Fruit fly (Drosophila melanogaster) whole organism, adult: Measurements from ENCODE around the gene Oseg4.
A peak's percentile ranks its signal among the peaks of the same experiment; 100 is the strongest.

Experiments
- CG11617 ChIP-seq: fragments of 200-800 bp; sonication (Bioruptor generic); optimal IDR thresholded peaks from 2 replicates; lab custom pipeline; 2017; ENCODE audit warnings: mild to moderate bottlenecking, missing biosample characterization, missing genetic modification reagents, missing genetic modification characterization
- CG12768 ChIP-seq: fragments of 200-800 bp; sonication (Bioruptor generic); optimal IDR thresholded peaks from 2 replicates; lab custom pipeline; 2017; ENCODE audit warnings: missing biosample characterization, missing genetic modification characterization, mild to moderate bottlenecking, moderate library complexity, missing genetic modification reagents
- CG14711 ChIP-seq: fragments of 200-800 bp; sonication (Bioruptor generic); optimal IDR thresholded peaks from 2 replicates; lab custom pipeline; 2018; ENCODE audit warnings: missing biosample characterization, mild to moderate bottlenecking, missing genetic modification characterization, moderate library complexity
- CG1620 ChIP-seq: fragments of 200-800 bp; sonication (Bioruptor generic); optimal IDR thresholded peaks from 2 replicates; lab custom pipeline; 2016; ENCODE audit warnings: missing biosample characterization, missing genetic modification characterization
- CG33017 ChIP-seq: fragments of 200-800 bp; sonication (Bioruptor generic); optimal IDR thresholded peaks from 2 replicates; lab custom pipeline; 2018; ENCODE audit warnings: missing biosample characterization, mild to moderate bottlenecking, missing genetic modification characterization, moderate library complexity
- CG5204 ChIP-seq: fragments of 200-800 bp; sonication (Bioruptor generic); optimal IDR thresholded peaks from 2 replicates; lab custom pipeline; 2016; ENCODE audit warnings: missing biosample characterization, missing genetic modification characterization
- CG7045 ChIP-seq: fragments of 200-800 bp; sonication (Bioruptor generic); optimal IDR thresholded peaks from 2 replicates; lab custom pipeline; 2017; ENCODE audit warnings: missing biosample characterization, mild to moderate bottlenecking, missing genetic modification characterization
- CG7101 ChIP-seq: fragments of 200-800 bp; sonication (Bioruptor generic); optimal IDR thresholded peaks from 2 replicates; lab custom pipeline; 2018; ENCODE audit warnings: missing biosample characterization, mild to moderate bottlenecking, missing genetic modification characterization, moderate library complexity
- Clk ChIP-seq: fragments of 200-800 bp; sonication (Bioruptor generic); optimal IDR thresholded peaks from 2 replicates; lab custom pipeline; 2017; ENCODE audit warnings: missing biosample characterization, missing genetic modification characterization
- Crg-1 ChIP-seq: fragments of 200-800 bp; sonication (Bioruptor generic); optimal IDR thresholded peaks from 2 replicates; lab custom pipeline; 2016; ENCODE audit warnings: missing biosample characterization, missing genetic modification characterization
- Hr96 ChIP-seq: fragments of 200-800 bp; sonication (Bioruptor generic); optimal IDR thresholded peaks from 2 replicates; lab custom pipeline; 2016; ENCODE audit warnings: missing biosample characterization, missing genetic modification characterization
- Mnt ChIP-seq: fragments of 200-800 bp; sonication (Bioruptor generic); optimal IDR thresholded peaks from 2 replicates; lab custom pipeline; 2016; ENCODE audit warnings: missing biosample characterization, mild to moderate bottlenecking, missing genetic modification characterization
- bab1 ChIP-seq: fragments of 200-800 bp; sonication (Bioruptor generic); optimal IDR thresholded peaks from 3 replicates; lab custom pipeline; 2019; ENCODE audit warnings: missing biosample characterization, mild to moderate bottlenecking, missing genetic modification characterization, moderate library complexity
- cic ChIP-seq: fragments of 200-800 bp; sonication (Bioruptor generic); optimal IDR thresholded peaks from 2 replicates; lab custom pipeline; 2017; ENCODE audit warnings: missing biosample characterization, mild to moderate bottlenecking, missing genetic modification characterization, moderate library complexity
- cnc ChIP-seq, 2 experiments: fragments of >200 bp; optimal IDR thresholded peaks; 2 replicates each; lab custom pipeline; 2017
- ovo ChIP-seq: fragments of 200-800 bp; sonication (Bioruptor generic); optimal IDR thresholded peaks from 2 replicates; lab custom pipeline; 2016; ENCODE audit warnings: missing biosample characterization, missing genetic modification characterization
- pad ChIP-seq: fragments of 200-800 bp; sonication (Bioruptor generic); optimal IDR thresholded peaks from 3 replicates; lab custom pipeline; 2017; ENCODE audit warnings: missing biosample characterization, missing genetic modification characterization, mild to moderate bottlenecking, moderate library complexity, missing genetic modification reagents
- tj ChIP-seq: fragments of 200-800 bp; sonication (Bioruptor generic); optimal IDR thresholded peaks from 3 replicates; lab custom pipeline; 2017; ENCODE audit warnings: missing biosample characterization, mild to moderate bottlenecking, missing genetic modification characterization, moderate library complexity
- toe ChIP-seq: fragments of 200-800 bp; sonication (Bioruptor generic); optimal IDR thresholded peaks from 2 replicates; lab custom pipeline; 2016; ENCODE audit warnings: missing biosample characterization, missing genetic modification characterization

The Oseg4 gene

DNA sequence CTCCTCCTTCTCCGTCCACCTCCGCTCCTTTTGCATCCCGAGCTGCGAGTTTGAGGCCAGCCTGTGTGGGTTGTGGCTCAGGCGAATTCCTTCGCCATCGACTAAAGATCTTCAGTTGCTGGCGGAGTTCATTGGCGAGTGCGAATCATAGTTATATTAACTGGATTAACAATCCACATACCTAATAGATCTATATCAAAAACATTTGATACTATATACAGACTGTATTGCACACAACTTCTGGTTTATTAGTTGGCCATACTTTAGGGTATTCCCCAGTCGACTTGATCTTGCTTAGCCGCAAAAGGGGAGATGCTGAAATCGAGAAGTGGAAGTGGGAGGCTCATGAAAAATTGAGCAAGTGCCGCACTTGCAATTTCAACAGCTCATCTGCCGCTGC, 42.7 kb downstream of the Oseg4 start:
- no peak for TF ChIP-seq Hr96 (GFP tag; lab: Kevin White, UChicago)
- no peak for TF ChIP-seq CG7101 (tag; lab: Kevin White, UChicago)
- TF ChIP-seq CG11617 (GFP tag; lab: Kevin White, UChicago), result no peak
- no peak for TF ChIP-seq bab1 (GFP tag; lab: Kevin White, UChicago)
- no peak for TF ChIP-seq Mnt (GFP tag; lab: Kevin White, UChicago)
- no peak for TF ChIP-seq CG7045 (GFP tag; lab: Kevin White, UChicago)
- no peak for TF ChIP-seq cic (GFP tag; lab: Kevin White, UChicago)
- TF ChIP-seq pad (GFP tag; lab: Kevin White, UChicago), result no peak
- TF ChIP-seq CG33017 (tag; lab: Kevin White, UChicago), result no peak
- TF ChIP-seq Crg-1 (GFP tag; lab: Kevin White, UChicago), result no peak

DNA sequence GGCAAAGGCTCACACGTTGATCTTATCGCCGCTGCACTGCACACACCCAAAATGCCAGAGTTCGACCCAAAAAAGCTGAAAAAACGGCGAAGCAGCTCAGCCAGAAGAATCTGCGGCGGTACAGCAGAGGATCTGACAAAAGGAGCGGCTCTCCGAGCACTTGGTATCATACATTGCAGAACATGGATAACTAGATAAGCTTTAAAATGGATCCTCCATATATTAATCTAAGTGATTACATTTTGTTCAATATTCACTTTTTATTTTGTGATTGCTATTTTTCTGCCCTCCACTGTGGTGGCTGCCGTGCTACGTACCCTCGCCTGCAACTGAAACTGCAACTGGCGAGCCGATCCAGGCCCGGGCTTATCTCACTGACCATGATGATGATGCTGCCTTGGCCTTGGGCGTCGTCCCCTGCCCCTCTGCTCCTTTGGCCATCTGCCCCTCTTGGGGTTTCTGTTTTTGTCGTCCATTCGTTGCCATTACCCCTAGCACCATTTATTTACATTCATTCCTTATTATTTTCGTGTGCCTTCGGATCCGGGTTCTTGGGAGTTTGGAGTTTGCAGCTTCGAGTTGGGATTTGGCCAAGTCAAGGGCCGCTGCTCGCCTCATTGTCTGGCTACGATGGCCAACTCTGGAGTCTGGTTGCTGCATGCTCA, 43.3 kb downstream of the Oseg4 start:
- TF ChIP-seq Crg-1 (GFP tag; lab: Kevin White, UChicago), result no peak
- TF ChIP-seq CG33017 (tag; lab: Kevin White, UChicago), result no peak
- TF ChIP-seq tj (GFP tag; lab: Kevin White, UChicago), result no peak
- TF ChIP-seq CG5204 (GFP tag; lab: Kevin White, UChicago), result no peak
- no peak for TF ChIP-seq CG7045 (GFP tag; lab: Kevin White, UChicago)
- no peak for TF ChIP-seq cnc (optimal IDR thresholded peaks at IDR 0.05; lab: Kevin White, UChicago)
- TF ChIP-seq cic (GFP tag; lab: Kevin White, UChicago), result no peak
- no peak for TF ChIP-seq Hr96 (GFP tag; lab: Kevin White, UChicago)
- no peak for TF ChIP-seq CG14711 (tag; lab: Kevin White, UChicago)
- no peak for TF ChIP-seq Clk (GFP tag; lab: Kevin White, UChicago)
- no peak for TF ChIP-seq ovo
- no peak for TF ChIP-seq CG7101 (tag; lab: Kevin White, UChicago)
- TF ChIP-seq toe (GFP tag; lab: Kevin White, UChicago), result no peak
- TF ChIP-seq CG12768 (GFP tag; lab: Kevin White, UChicago), result no peak
- no peak for TF ChIP-seq CG1620
- no peak for TF ChIP-seq Mnt (GFP tag; lab: Kevin White, UChicago)
- no peak for TF ChIP-seq CG11617 (GFP tag; lab: Kevin White, UChicago)
- TF ChIP-seq pad (GFP tag; lab: Kevin White, UChicago), result no peak

DNA sequence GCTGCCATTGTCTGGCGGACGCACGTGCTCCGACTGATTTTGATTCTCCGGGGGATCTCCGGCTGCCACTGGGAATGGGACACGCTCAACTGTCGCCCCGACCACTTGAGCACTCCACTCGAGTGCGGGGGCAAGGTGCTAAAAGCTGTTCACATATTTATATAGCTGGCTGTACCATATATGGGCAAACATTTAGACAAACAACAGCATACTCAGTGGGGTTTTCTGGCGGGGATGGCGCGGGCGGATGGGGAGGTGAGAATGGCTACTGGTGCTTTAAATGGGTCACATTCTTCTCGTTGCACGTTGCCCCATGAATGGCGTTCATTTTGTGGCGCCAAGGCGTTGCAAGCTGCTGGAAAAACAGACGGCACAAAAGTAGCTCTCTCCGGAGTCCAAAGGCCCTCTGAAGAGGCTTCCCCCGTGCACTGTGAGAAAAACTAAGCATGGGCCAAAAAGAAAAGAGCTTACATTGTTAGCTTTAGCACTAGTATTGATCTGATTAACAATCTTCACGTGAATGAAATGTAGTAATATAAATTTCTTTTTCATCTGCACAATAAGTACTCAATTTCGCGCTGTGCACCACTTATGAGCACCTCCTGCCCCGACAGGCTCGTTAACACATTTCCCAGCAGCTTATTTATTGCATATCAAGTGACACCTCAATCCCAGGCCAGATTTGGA, 44.7 kb downstream of the Oseg4 start:
- TF ChIP-seq CG11617 (GFP tag; lab: Kevin White, UChicago), result no peak
- no peak for TF ChIP-seq Mnt (GFP tag; lab: Kevin White, UChicago)
- no peak for TF ChIP-seq cic (GFP tag; lab: Kevin White, UChicago)
- no peak for TF ChIP-seq toe (GFP tag; lab: Kevin White, UChicago)
- no peak for TF ChIP-seq CG12768 (GFP tag; lab: Kevin White, UChicago)
- TF ChIP-seq ovo, result no peak
- TF ChIP-seq tj (GFP tag; lab: Kevin White, UChicago), result no peak
- TF ChIP-seq CG7045 (GFP tag; lab: Kevin White, UChicago), result no peak

DNA sequence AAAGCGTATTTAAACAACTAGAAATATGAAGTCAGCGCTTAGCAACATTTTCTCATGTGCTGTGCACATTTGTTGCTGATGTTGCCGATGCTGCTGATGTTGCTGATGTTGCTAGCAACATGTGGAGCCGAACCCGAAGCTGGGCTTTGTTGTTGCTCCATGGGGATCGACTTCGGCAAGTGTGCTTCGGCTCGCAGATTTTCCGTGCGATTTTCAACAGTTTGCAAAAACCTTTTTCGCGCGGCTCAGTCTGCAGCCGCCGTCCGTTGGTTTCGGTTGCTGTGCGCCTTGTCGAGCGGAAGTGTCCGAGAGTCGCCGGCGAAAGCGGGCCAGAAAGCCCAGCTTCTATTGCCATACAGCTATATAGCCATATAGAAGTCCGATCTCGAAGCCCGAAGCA, 47.0 kb downstream of the Oseg4 start:
- TF ChIP-seq Crg-1 (GFP tag; lab: Kevin White, UChicago), result no peak
- no peak for TF ChIP-seq toe (GFP tag; lab: Kevin White, UChicago)
- TF ChIP-seq Hr96 (GFP tag; lab: Kevin White, UChicago), result no peak
- TF ChIP-seq tj (GFP tag; lab: Kevin White, UChicago), result peak; percentile 40

DNA sequence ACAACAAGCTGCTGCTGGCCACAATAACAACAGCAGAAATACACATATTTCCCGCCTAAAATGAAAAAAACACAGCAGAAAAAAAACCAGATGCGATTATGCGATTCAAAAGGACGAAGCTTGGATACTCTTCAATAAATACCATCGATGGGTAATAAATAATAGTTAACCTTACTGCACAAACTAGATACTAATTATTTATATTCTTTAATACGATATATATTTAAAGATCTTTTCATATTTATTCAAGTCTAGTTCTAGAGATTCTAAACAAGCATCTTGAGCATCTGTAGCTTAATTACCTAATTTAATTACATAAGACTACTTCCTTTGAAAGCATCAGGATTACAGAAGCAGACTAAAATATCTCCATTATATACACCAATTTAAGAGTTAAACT, 47.4 kb downstream of the Oseg4 start:
- TF ChIP-seq Hr96 (GFP tag; lab: Kevin White, UChicago) (no peak), toe (GFP tag; lab: Kevin White, UChicago) (no peak), CG11617 (GFP tag; lab: Kevin White, UChicago) (no peak)

DNA sequence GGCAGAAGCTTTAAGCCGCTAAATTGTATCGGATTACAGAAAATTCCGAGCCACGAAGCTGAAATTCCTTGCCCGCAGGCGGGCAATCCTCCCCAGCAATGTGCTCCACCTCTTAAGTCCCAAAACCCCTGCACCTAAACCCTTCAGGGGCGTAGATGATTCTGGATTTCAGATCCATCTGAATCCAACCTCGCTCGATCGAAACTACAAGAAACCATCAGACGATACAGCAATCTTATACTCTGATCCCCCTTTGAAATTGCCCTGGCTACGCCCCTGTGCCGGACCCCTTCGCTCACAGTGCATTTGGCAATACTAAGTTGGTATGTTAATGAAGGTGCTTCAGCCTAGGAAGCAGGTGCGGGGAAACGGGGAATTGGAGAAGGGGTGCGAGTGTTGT, 52.5 kb downstream of the Oseg4 start:
- TF ChIP-seq Hr96 (GFP tag; lab: Kevin White, UChicago) (no peak), toe (GFP tag; lab: Kevin White, UChicago) (no peak), bab1 (GFP tag; lab: Kevin White, UChicago) (no peak), CG1620 (no peak), CG5204 (GFP tag; lab: Kevin White, UChicago) (no peak), CG11617 (GFP tag; lab: Kevin White, UChicago) (no peak), Clk (GFP tag; lab: Kevin White, UChicago) (no peak), tj (GFP tag; lab: Kevin White, UChicago) (no peak), CG7045 (GFP tag; lab: Kevin White, UChicago) (no peak), pad (GFP tag; lab: Kevin White, UChicago) (no peak), CG14711 (tag; lab: Kevin White, UChicago) (no peak), Mnt (GFP tag; lab: Kevin White, UChicago) (no peak)
